Worm (Caenorhabditis elegans) whole organism, L1 larva: ENCODE results near the gene F14D7.1.

Experiments used
- C34B4.2 ChIP-seq: sonication (generic microtip); optimal IDR thresholded peaks from 2 replicates; lab custom pipeline; 2017; ENCODE audit warnings: mild to moderate bottlenecking, missing genetic modification characterization, missing compliant biosample characterization
- F16B12.6 ChIP-seq: fragments of 150-350 bp; optimal IDR thresholded peaks from 2 replicates; lab custom pipeline; 2014; ENCODE audit warnings: missing biosample characterization, missing genetic modification characterization
- Y116A8C.19 ChIP-seq: sonication (generic microtip); optimal IDR thresholded peaks from 2 replicates; lab custom pipeline; 2016; ENCODE audit warnings: missing compliant biosample characterization, missing genetic modification characterization, borderline replicate concordance
- aha-1 ChIP-seq: fragments of 150-350 bp; optimal IDR thresholded peaks from 2 replicates; lab custom pipeline; 2014; ENCODE audit warnings: missing biosample characterization, missing genetic modification characterization
- aly-2 ChIP-seq: fragments of 150-350 bp; optimal IDR thresholded peaks from 2 replicates; lab custom pipeline; 2014; ENCODE audit warnings: missing biosample characterization, missing genetic modification characterization
- ama-1 ChIP-seq: fragments of 150-350 bp; optimal IDR thresholded peaks from 2 replicates; lab custom pipeline; 2014
- ceh-90 ChIP-seq: sonication (generic microtip); optimal IDR thresholded peaks from 2 replicates; lab custom pipeline; 2016; ENCODE audit warnings: missing genetic modification characterization, missing compliant biosample characterization
- ces-1 ChIP-seq: fragments of 150-350 bp; optimal IDR thresholded peaks from 2 replicates; lab custom pipeline; 2014; ENCODE audit warnings: missing biosample characterization, missing genetic modification reagents, missing genetic modification characterization
- egl-27 ChIP-seq, 2 experiments: fragments of 150-350 bp in 1 of 2; sonication (generic microtip); optimal IDR thresholded peaks; 3 replicates each; lab custom pipeline; 2017 to 2018; ENCODE audit warnings: missing biosample characterization in 2 of 2, missing genetic modification characterization in 2 of 2, missing genetic modification reagents in 2 of 2
- elt-3 ChIP-seq, 6 experiments: fragments of 150-350 bp in 1 of 6; sonication (generic microtip); optimal IDR thresholded peaks; 2 replicates each; lab custom pipeline; 2017 to 2018; ENCODE audit warnings: missing biosample characterization in 6 of 6, missing genetic modification characterization in 6 of 6, inconsistent platforms in 1 of 6
- fkh-8 ChIP-seq: sonication (generic microtip); optimal IDR thresholded peaks from 2 replicates; lab custom pipeline; 2016; ENCODE audit warnings: mild to moderate bottlenecking, missing genetic modification characterization, missing compliant biosample characterization
- grh-1 ChIP-seq: fragments of 200-800 bp; sonication (Bioruptor generic); IDR thresholded peaks from 2 replicates; pipeline ENCODE4 v1.3.6; 2022; ENCODE audit warnings: missing genetic modification reagents, missing genetic modification characterization, missing compliant biosample characterization
- hlh-17 ChIP-seq: fragments of 200-800 bp; sonication (Bioruptor generic); optimal IDR thresholded peaks from 2 replicates; lab custom pipeline; 2018; ENCODE audit warnings: missing genetic modification characterization, mild to moderate bottlenecking, missing compliant biosample characterization, moderate library complexity, borderline replicate concordance
- hlh-4 ChIP-seq: sonication (generic microtip); optimal IDR thresholded peaks from 2 replicates; lab custom pipeline; 2016; ENCODE audit warnings: mild to moderate bottlenecking, missing genetic modification characterization, missing compliant biosample characterization
- hpl-2 ChIP-seq: fragments of 150-350 bp; optimal IDR thresholded peaks from 2 replicates; lab custom pipeline; 2014; ENCODE audit warnings: missing biosample characterization, missing genetic modification reagents, missing genetic modification characterization
- isw-1 ChIP-seq: fragments of 200-800 bp; sonication (Bioruptor generic); IDR thresholded peaks from 2 replicates; pipeline ENCODE4 v1.3.6; 2022; ENCODE audit warnings: missing genetic modification characterization, missing compliant biosample characterization
- jun-1 ChIP-seq: fragments of 150-350 bp; optimal IDR thresholded peaks from 2 replicates; lab custom pipeline; 2014; ENCODE audit warnings: missing biosample characterization, missing genetic modification reagents, missing genetic modification characterization
- lin-13 ChIP-seq: fragments of 150-350 bp; optimal IDR thresholded peaks from 2 replicates; lab custom pipeline; 2014; ENCODE audit warnings: missing biosample characterization, missing genetic modification reagents, missing genetic modification characterization
- lin-14 ChIP-seq: fragments of 200-800 bp; sonication (Bioruptor generic); optimal IDR thresholded peaks from 2 replicates; lab custom pipeline; 2018; ENCODE audit warnings: mild to moderate bottlenecking, missing genetic modification characterization, moderate library complexity, missing compliant biosample characterization
- mef-2 ChIP-seq: fragments of 150-350 bp; optimal IDR thresholded peaks from 2 replicates; lab custom pipeline; 2014; ENCODE audit warnings: missing biosample characterization, missing genetic modification characterization
- mep-1 ChIP-seq: fragments of 150-350 bp; optimal IDR thresholded peaks from 2 replicates; lab custom pipeline; 2014; ENCODE audit warnings: missing biosample characterization, missing genetic modification characterization
- nhr-19 ChIP-seq: fragments of 200-800 bp; sonication (Bioruptor generic); conservative IDR thresholded peaks from 2 replicates; pipeline ENCODE4 v1.3.6; 2022; ENCODE audit warnings: missing genetic modification characterization, missing compliant biosample characterization
- nhr-28 ChIP-seq: fragments of 150-350 bp; optimal IDR thresholded peaks from 2 replicates; lab custom pipeline; 2014; ENCODE audit warnings: missing biosample characterization, missing genetic modification characterization
- nhr-47 ChIP-seq: sonication (generic microtip); optimal IDR thresholded peaks from 2 replicates; lab custom pipeline; 2016; ENCODE audit warnings: mild to moderate bottlenecking, missing genetic modification characterization, moderate library complexity, missing compliant biosample characterization
- nhr-71 ChIP-seq: sonication (generic microtip); optimal IDR thresholded peaks from 2 replicates; lab custom pipeline; 2016; ENCODE audit warnings: mild to moderate bottlenecking, missing genetic modification characterization, moderate library complexity, missing compliant biosample characterization
- nhr-90 ChIP-seq: sonication (generic microtip); optimal IDR thresholded peaks from 2 replicates; lab custom pipeline; 2016; ENCODE audit warnings: mild to moderate bottlenecking, missing genetic modification characterization, missing compliant biosample characterization; ENCODE audit not compliant: poor library complexity
- pqm-1 ChIP-seq: sonication (generic microtip); optimal IDR thresholded peaks from 3 replicates; lab custom pipeline; 2017; ENCODE audit warnings: missing biosample characterization, missing genetic modification characterization
- rnt-1 ChIP-seq: sonication (generic microtip); optimal IDR thresholded peaks from 2 replicates; lab custom pipeline; 2016; ENCODE audit warnings: mild to moderate bottlenecking, missing genetic modification characterization, moderate library complexity, missing compliant biosample characterization
- skn-1 ChIP-seq: fragments of 150-350 bp; optimal IDR thresholded peaks from 2 replicates; lab custom pipeline; 2014; ENCODE audit warnings: missing biosample characterization, missing genetic modification characterization
- snu-23 ChIP-seq: sonication (generic microtip); optimal IDR thresholded peaks from 2 replicates; lab custom pipeline; 2016; ENCODE audit warnings: missing genetic modification characterization, missing compliant biosample characterization
- sox-4 ChIP-seq: sonication (generic microtip); optimal IDR thresholded peaks from 2 replicates; lab custom pipeline; 2016; ENCODE audit warnings: missing genetic modification characterization, missing compliant biosample characterization
- sptf-1 ChIP-seq: fragments of 150-350 bp; optimal IDR thresholded peaks from 2 replicates; lab custom pipeline; 2014; ENCODE audit warnings: missing biosample characterization, missing genetic modification characterization
- sup-37 ChIP-seq: fragments of 200-800 bp; sonication (Bioruptor generic); optimal IDR thresholded peaks from 2 replicates; lab custom pipeline; 2018; ENCODE audit warnings: mild to moderate bottlenecking, missing genetic modification characterization, missing compliant biosample characterization
- swsn-7 ChIP-seq: sonication (generic microtip); optimal IDR thresholded peaks from 2 replicates; lab custom pipeline; 2016; ENCODE audit warnings: missing genetic modification characterization, missing compliant biosample characterization
- unc-30 ChIP-seq: sonication (generic microtip); optimal IDR thresholded peaks from 2 replicates; lab custom pipeline; 2017; ENCODE audit warnings: missing biosample characterization, missing genetic modification characterization
- unc-62 ChIP-seq: fragments of 150-350 bp; optimal IDR thresholded peaks from 2 replicates; lab custom pipeline; 2014; ENCODE audit warnings: missing biosample characterization, missing genetic modification reagents, missing genetic modification characterization
- unc-86 ChIP-seq: sonication (generic microtip); optimal IDR thresholded peaks from 2 replicates; lab custom pipeline; 2016; ENCODE audit warnings: missing genetic modification characterization, missing compliant biosample characterization
- vab-15 ChIP-seq: sonication (generic microtip); optimal IDR thresholded peaks from 2 replicates; lab custom pipeline; 2017; ENCODE audit warnings: missing genotype, mild to moderate bottlenecking, missing genetic modification characterization, missing compliant biosample characterization
- xbp-1 ChIP-seq: sonication (generic microtip); optimal IDR thresholded peaks from 2 replicates; lab custom pipeline; 2016; ENCODE audit warnings: missing genetic modification characterization, missing compliant biosample characterization
- zag-1 ChIP-seq: fragments of 150-350 bp; optimal IDR thresholded peaks from 2 replicates; lab custom pipeline; 2014; ENCODE audit warnings: missing biosample characterization, missing genetic modification characterization
- ztf-11 ChIP-seq, 2 experiments: sonication (generic microtip); optimal IDR thresholded peaks; 2 replicates each; lab custom pipeline; 2016 to 2017; ENCODE audit warnings: missing genetic modification characterization in 2 of 2, missing biosample characterization in 1 of 2, missing compliant biosample characterization in 1 of 2

The F14D7.1 gene

DNA sequence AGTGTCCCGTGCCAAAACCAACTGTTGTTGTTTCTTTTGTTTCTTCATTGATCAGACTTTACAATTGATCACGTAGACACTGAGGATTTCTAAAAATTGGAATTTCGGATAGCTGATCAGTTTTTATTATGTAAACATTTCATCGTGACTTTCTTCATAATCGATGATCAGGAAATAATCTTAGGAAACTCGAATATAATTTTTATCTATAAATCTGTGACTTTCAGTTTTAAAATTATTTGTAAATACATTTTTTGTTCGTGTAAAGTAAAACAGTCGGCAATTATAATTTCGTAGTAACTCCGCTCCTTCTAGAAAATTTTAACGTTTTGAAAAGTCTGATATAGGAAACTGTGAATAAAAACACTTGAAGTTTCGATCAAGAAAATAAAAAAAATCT lies 18.5 kb downstream of the F14D7.1 start, which contains the start of gene F40G12.5:
Gene F40G12.5 (minus strand): TSS at position 101 of the 400 bp plus-strand sequence.
- no peak for TF ChIP-seq aha-1 (tag; lab: Kevin White, UChicago)
- no peak for TF ChIP-seq C34B4.2 (tag; lab: Kevin White, UChicago)
- TF ChIP-seq pqm-1 (tag; lab: Kevin White, UChicago): no peak
- TF ChIP-seq skn-1: no peak
- no peak for TF ChIP-seq mep-1 (tag; lab: Kevin White, UChicago)
- TF ChIP-seq nhr-71: no peak
- no peak for TF ChIP-seq swsn-7 (tag; lab: Kevin White, UChicago)
- TF ChIP-seq isw-1 (GFP tag; lab: Robert Waterston, UW): no peak
- no peak for TF ChIP-seq sptf-1 (tag; lab: Kevin White, UChicago)
- no peak for TF ChIP-seq nhr-28 (tag; lab: Kevin White, UChicago)
- TF ChIP-seq ama-1 (lab: Kevin White, UChicago): no peak
- no peak for TF ChIP-seq grh-1 (GFP tag; lab: Robert Waterston, UW)
- no peak for TF ChIP-seq unc-86 (tag; lab: Kevin White, UChicago)
- no peak for TF ChIP-seq rnt-1 (tag; lab: Kevin White, UChicago)
- no peak for TF ChIP-seq hlh-4 (tag; lab: Kevin White, UChicago)

- TF ChIP-seq nhr-19 (GFP tag; lab: Robert Waterston, UW): no peak
- TF ChIP-seq jun-1 (tag; lab: Kevin White, UChicago): no peak
- no peak for TF ChIP-seq sup-37
- TF ChIP-seq hlh-17 (GFP tag; lab: Kevin White, UChicago): no peak
- no peak for TF ChIP-seq unc-62 (GFP tag; lab: Kevin White, UChicago)
- TF ChIP-seq rnt-1 (tag; lab: Kevin White, UChicago): no peak
- no peak for TF ChIP-seq nhr-47 (tag; lab: Kevin White, UChicago)
- no peak for TF ChIP-seq zag-1 (tag; lab: Kevin White, UChicago)
- no peak for TF ChIP-seq snu-23 (GFP tag; lab: Kevin White, UChicago)
- TF ChIP-seq ces-1 (GFP tag; lab: Kevin White, UChicago): no peak
- TF ChIP-seq unc-30 (tag; lab: Kevin White, UChicago): no peak
- TF ChIP-seq C34B4.2 (tag; lab: Kevin White, UChicago): no peak
- TF ChIP-seq, all 84 proteins: peak for 0
Measured at ce11 chrV:14268616-14269015, 20.6 kb downstream of the F14D7.1 start, which contains the start of gene F40G12.4. Gene F40G12.4, minus strand, starts transcription at chrV:14268716.

- TF ChIP-seq lin-14 (no peak), hpl-2 (GFP tag; lab: Kevin White, UChicago) (no peak), xbp-1 (tag; lab: Kevin White, UChicago) (no peak), nhr-19 (GFP tag; lab: Robert Waterston, UW) (no peak), egl-27 (tag; optimal IDR thresholded peaks at IDR 0.05; lab: Kevin White, UChicago) (no peak), sup-37 (no peak), vab-15 (no peak), elt-3 (tag; optimal IDR thresholded peaks at IDR 0.05; lab: Kevin White, UChicago) (no peak), swsn-7 (tag; lab: Kevin White, UChicago) (no peak), Y116A8C.19 (no peak), snu-23 (GFP tag; lab: Kevin White, UChicago) (no peak), mef-2 (tag; lab: Kevin White, UChicago) (no peak), ceh-90 (no peak), aly-2 (tag; lab: Kevin White, UChicago) (no peak), fkh-8 (tag; lab: Kevin White, UChicago) (no peak)
Measured at ce11 chrV:14267326-14267942, 21.8 kb downstream of the F14D7.1 start.

ce11 chrV:14260831-14261230 lies 28.4 kb downstream of the F14D7.1 start, which contains the start of gene F40G12.2:
Gene F40G12.2, minus strand, starts transcription at chrV:14260931.
- TF ChIP-seq sox-4: no peak
- no peak for TF ChIP-seq snu-23 (GFP tag; lab: Kevin White, UChicago)
- no peak for TF ChIP-seq F16B12.6
- TF ChIP-seq nhr-90 (tag; lab: Kevin White, UChicago): no peak
- no peak for TF ChIP-seq ztf-11 (tag; optimal IDR thresholded peaks at IDR 0.05; lab: Kevin White, UChicago)
- TF ChIP-seq lin-13 (GFP tag; lab: Kevin White, UChicago): no peak
